Worm (Caenorhabditis elegans): ENCODE measurements around the gene Y5H2B.3.

Y5H2B.3 gene

ce11 chrV:2155232-2155631 lies 32.9 kb upstream of the Y5H2B.3 start, which contains the start of gene srbc-21:
srbc-21 (plus strand) TSS chrV:2155532.
- no peak for TF ChIP-seq nhr-25 (tag; optimal IDR thresholded peaks at IDR 0.05; ENCODE audit: borderline replicate concordance, insufficient read depth)
- no peak for TF ChIP-seq vab-7 (GFP tag; IDR thresholded peaks at IDR 0.05)
- TF ChIP-seq daf-19 (GFP tag; conservative IDR thresholded peaks at IDR 0.05): no peak
- TF ChIP-seq dmd-6 (GFP tag; IDR thresholded peaks at IDR 0.05): no peak
- TF ChIP-seq hlh-30 (tag; optimal IDR thresholded peaks at IDR 0.05; ENCODE audit: insufficient read depth): no peak
- TF ChIP-seq hmg-1.1 (GFP tag; IDR thresholded peaks at IDR 0.05): no peak

ce11 chrV:2156830-2157229 lies 31.3 kb upstream of the Y5H2B.3 start, which contains the start of gene srbc-22:
srbc-22 (plus strand) TSS chrV:2157130.
- TF ChIP-seq lim-7 (GFP tag; IDR thresholded peaks at IDR 0.05) (no peak), nhr-48 (tag; optimal IDR thresholded peaks at IDR 0.05) (no peak), rbr-2 (tag; optimal IDR thresholded peaks at IDR 0.05) (no peak), daf-8 (GFP tag; IDR thresholded peaks at IDR 0.05) (no peak), skn-1 (tag; optimal IDR thresholded peaks at IDR 0.05) (no peak), dmd-9 (GFP tag; IDR thresholded peaks at IDR 0.05) (no peak), zip-11 (GFP tag; IDR thresholded peaks at IDR 0.05) (no peak), T20F7.1 (GFP tag; optimal IDR thresholded peaks at IDR 0.05) (no peak), zfp-2 (tag; optimal IDR thresholded peaks at IDR 0.05) (no peak), nhr-6 (tag; optimal IDR thresholded peaks at IDR 0.05) (no peak), Y75B8A.6 (GFP tag; IDR thresholded peaks at IDR 0.05) (no peak), ctbp-1 (GFP tag; IDR thresholded peaks at IDR 0.05) (no peak), Y105C5A.15 (GFP tag; IDR thresholded peaks at IDR 0.05) (no peak), Y5F2A.4 (GFP tag; optimal IDR thresholded peaks at IDR 0.05) (no peak), ama-1 (optimal IDR thresholded peaks at IDR 0.05) (no peak), nhr-77 (tag; optimal IDR thresholded peaks at IDR 0.05) (no peak), attf-4 (tag; optimal IDR thresholded peaks at IDR 0.05) (no peak), ceh-44 (GFP tag; IDR thresholded peaks at IDR 0.05) (no peak), nhr-28 (tag; optimal IDR thresholded peaks at IDR 0.05) (no peak)

ce11 chrV:2159331-2159730 lies 28.8 kb upstream of the Y5H2B.3 start, which contains the start of gene C45H4.14:
C45H4.14 (minus strand) TSS chrV:2159431.
- TF ChIP-seq vab-7 (GFP tag; IDR thresholded peaks at IDR 0.05) (no peak), F44E2.7 (GFP tag; IDR thresholded peaks at IDR 0.05) (no peak), nhr-42 (GFP tag; IDR thresholded peaks at IDR 0.05) (no peak), pha-4 (GFP tag; IDR thresholded peaks at IDR 0.05) (no peak), pha-4 (tag; optimal IDR thresholded peaks at IDR 0.05) (no peak), fkh-10 (GFP tag; optimal IDR thresholded peaks at IDR 0.05) (no peak), F10B5.3 (tag; optimal IDR thresholded peaks at IDR 0.05) (no peak), Y48G9A.11 (GFP tag; IDR thresholded peaks at IDR 0.05) (no peak), madf-5 (GFP tag; IDR thresholded peaks at IDR 0.05) (no peak), mdt-29 (GFP tag; IDR thresholded peaks at IDR 0.05) (no peak), daf-19 (GFP tag; conservative IDR thresholded peaks at IDR 0.05) (no peak), lin-29 (GFP tag; IDR thresholded peaks at IDR 0.05) (no peak), T20F7.1 (GFP tag; optimal IDR thresholded peaks at IDR 0.05) (no peak), nhr-237 (tag; optimal IDR thresholded peaks at IDR 0.05) (no peak), ceh-82 (tag; optimal IDR thresholded peaks at IDR 0.05) (no peak), lir-3 (tag; optimal IDR thresholded peaks at IDR 0.05) (no peak), spr-3 (GFP tag; optimal IDR thresholded peaks at IDR 0.05) (no peak), ceh-20 (GFP tag; IDR thresholded peaks at IDR 0.05) (no peak)
